Fruit fly (Drosophila melanogaster) whole organism, prepupa: ENCODE measurements around the gene CG1575.

Experiments used
- Blimp-1 ChIP-seq: fragments of 200-800 bp; sonication (Bioruptor generic); optimal IDR thresholded peaks from 3 replicates; lab custom pipeline; 2017; ENCODE audit warnings: missing biosample characterization, missing genetic modification characterization, mild to moderate bottlenecking, moderate library complexity, missing genetic modification reagents
- CG10631 ChIP-seq: fragments of 200-800 bp; sonication (Bioruptor generic); optimal IDR thresholded peaks from 2 replicates; lab custom pipeline; 2016; ENCODE audit warnings: missing biosample characterization, missing genetic modification characterization
- CG10669 ChIP-seq: fragments of 200-800 bp; sonication (Bioruptor generic); optimal IDR thresholded peaks from 3 replicates; lab custom pipeline; 2018; ENCODE audit warnings: missing biosample characterization, mild to moderate bottlenecking, missing genetic modification characterization, moderate library complexity
- CG11294 ChIP-seq: fragments of 200-800 bp; sonication (Bioruptor generic); IDR thresholded peaks from 2 replicates; pipeline ENCODE4 v1.3.6; 2022; ENCODE audit warnings: missing biosample characterization, missing genetic modification characterization
- CG11762 ChIP-seq: fragments of 200-800 bp; sonication (Bioruptor generic); optimal IDR thresholded peaks from 3 replicates; lab custom pipeline; 2016; ENCODE audit warnings: missing biosample characterization, missing genetic modification characterization; ENCODE audit not compliant: insufficient read depth
- CG15336 ChIP-seq: fragments of 200-800 bp; sonication (Bioruptor generic); IDR thresholded peaks from 2 replicates; pipeline ENCODE4 v1.3.6; 2022; ENCODE audit warnings: missing biosample characterization, missing genetic modification characterization
- CG1621 ChIP-seq: fragments of 200-800 bp; sonication (Bioruptor generic); optimal IDR thresholded peaks from 3 replicates; lab custom pipeline; 2018; ENCODE audit warnings: missing biosample characterization, mild to moderate bottlenecking, missing genetic modification characterization
- CG3032 ChIP-seq: fragments of 200-800 bp; optimal IDR thresholded peaks from 2 replicates; lab custom pipeline; 2019; ENCODE audit warnings: missing biosample characterization, mild to moderate bottlenecking, missing genetic modification characterization, moderate library complexity
- CG31627 ChIP-seq: fragments of 200-800 bp; sonication (Bioruptor generic); optimal IDR thresholded peaks from 3 replicates; lab custom pipeline; 2016; ENCODE audit warnings: missing biosample characterization, missing genetic modification characterization
- CG32006 ChIP-seq: fragments of 200-800 bp; sonication (Bioruptor generic); optimal IDR thresholded peaks from 3 replicates; lab custom pipeline; 2017; ENCODE audit warnings: missing biosample characterization, mild to moderate bottlenecking, missing genetic modification characterization
- CG34406 ChIP-seq: fragments of 200-800 bp; sonication (Bioruptor generic); optimal IDR thresholded peaks from 3 replicates; lab custom pipeline; 2016; ENCODE audit warnings: missing biosample characterization, missing genetic modification characterization
- CG3919 ChIP-seq: fragments of 200-800 bp; sonication (Bioruptor generic); optimal IDR thresholded peaks from 3 replicates; lab custom pipeline; 2016; ENCODE audit warnings: missing biosample characterization, missing genetic modification characterization
- CG6163 ChIP-seq: fragments of 200-800 bp; sonication (Bioruptor generic); IDR thresholded peaks from 3 replicates; pipeline ENCODE4 v1.3.6; 2022; ENCODE audit warnings: missing biosample characterization, missing genetic modification characterization
- CG6276 ChIP-seq: fragments of 200-800 bp; sonication (Bioruptor generic); optimal IDR thresholded peaks from 2 replicates; lab custom pipeline; 2017; ENCODE audit warnings: missing biosample characterization, mild to moderate bottlenecking, missing genetic modification characterization
- CG6792 ChIP-seq: fragments of 200-800 bp; sonication (Bioruptor generic); optimal IDR thresholded peaks from 3 replicates; lab custom pipeline; 2016; ENCODE audit warnings: missing biosample characterization, missing genetic modification characterization
- CG6808 ChIP-seq: fragments of 200-800 bp; sonication (Bioruptor generic); optimal IDR thresholded peaks from 3 replicates; lab custom pipeline; 2017; ENCODE audit warnings: missing biosample characterization, missing genetic modification characterization, mild to moderate bottlenecking, moderate library complexity, missing genetic modification reagents
- CG6854 ChIP-seq: fragments of 200-800 bp; sonication (Bioruptor generic); optimal IDR thresholded peaks from 2 replicates; lab custom pipeline; 2017; ENCODE audit warnings: missing biosample characterization, mild to moderate bottlenecking, missing genetic modification characterization
- CG7368 ChIP-seq: fragments of 200-800 bp; sonication (Bioruptor generic); optimal IDR thresholded peaks from 3 replicates; lab custom pipeline; 2016; ENCODE audit warnings: missing biosample characterization, missing genetic modification characterization
- CG8119 ChIP-seq: fragments of 200-800 bp; sonication (Bioruptor generic); IDR thresholded peaks from 3 replicates; pipeline ENCODE4 v1.3.6; 2022; ENCODE audit warnings: missing biosample characterization, missing genetic modification characterization
- CG8319 ChIP-seq: fragments of 200-800 bp; sonication (Bioruptor generic); optimal IDR thresholded peaks from 3 replicates; lab custom pipeline; 2016; ENCODE audit warnings: missing biosample characterization, missing genetic modification characterization
- Eip75B ChIP-seq: fragments of 200-800 bp; sonication (Bioruptor generic); optimal IDR thresholded peaks from 3 replicates; lab custom pipeline; 2016; ENCODE audit warnings: missing biosample characterization, missing genetic modification characterization
- Eip78C ChIP-seq: fragments of 200-800 bp; sonication (Bioruptor generic); peaks from one replicate; lab custom pipeline; 2016; ENCODE audit warnings: missing biosample characterization, missing genetic modification characterization
- Ets21C ChIP-seq: fragments of 200-800 bp; sonication (Bioruptor generic); optimal IDR thresholded peaks from 3 replicates; lab custom pipeline; 2016; ENCODE audit warnings: missing biosample characterization, missing genetic modification characterization
- Ets96B ChIP-seq: fragments of 200-800 bp; optimal IDR thresholded peaks from 2 replicates; lab custom pipeline; 2019; ENCODE audit warnings: missing biosample characterization, mild to moderate bottlenecking, missing genetic modification characterization, moderate library complexity
- Gug ChIP-seq: fragments of 200-800 bp; sonication (Bioruptor generic); IDR thresholded peaks from 2 replicates; pipeline ENCODE4 v1.3.6; 2022; ENCODE audit warnings: missing biosample characterization, missing genetic modification characterization
- Hr38 ChIP-seq: sonication (Bioruptor generic); optimal IDR thresholded peaks from 2 replicates; lab custom pipeline; 2016; ENCODE audit warnings: missing biosample characterization, missing genetic modification characterization
- Hr39 ChIP-seq: fragments of 200-800 bp; sonication (Bioruptor generic); optimal IDR thresholded peaks from 2 replicates; lab custom pipeline; 2016; ENCODE audit warnings: missing biosample characterization, missing genetic modification characterization
- Hr4 ChIP-seq: fragments of 200-800 bp; sonication (Bioruptor generic); optimal IDR thresholded peaks from 3 replicates; lab custom pipeline; 2016; ENCODE audit warnings: missing biosample characterization, missing genetic modification characterization
- Lpt ChIP-seq: fragments of 200-800 bp; sonication (Bioruptor generic); optimal IDR thresholded peaks from 3 replicates; lab custom pipeline; 2016; ENCODE audit warnings: missing biosample characterization, missing genetic modification characterization
- Met ChIP-seq: fragments of 200-800 bp; sonication (Bioruptor generic); optimal IDR thresholded peaks from 3 replicates; lab custom pipeline; 2016; ENCODE audit warnings: missing biosample characterization, missing genetic modification characterization
- OdsH ChIP-seq: fragments of 200-800 bp; sonication (Bioruptor generic); optimal IDR thresholded peaks from 3 replicates; lab custom pipeline; 2016; ENCODE audit warnings: missing biosample characterization, missing genetic modification characterization
- Smox ChIP-seq: fragments of 200-800 bp; sonication (Bioruptor generic); optimal IDR thresholded peaks from 3 replicates; lab custom pipeline; 2016; ENCODE audit warnings: missing biosample characterization, missing genetic modification characterization
- Sox102F ChIP-seq: fragments of 200-800 bp; sonication (Bioruptor generic); optimal IDR thresholded peaks from 2 replicates; lab custom pipeline; 2016; ENCODE audit warnings: missing biosample characterization, mild to moderate bottlenecking, missing genetic modification characterization
- Sox14 ChIP-seq: fragments of 200-800 bp; sonication (Bioruptor generic); optimal IDR thresholded peaks from 3 replicates; lab custom pipeline; 2016; ENCODE audit warnings: missing biosample characterization, missing genetic modification characterization
- Sox15 ChIP-seq: fragments of 200-800 bp; sonication (Bioruptor generic); optimal IDR thresholded peaks from 3 replicates; lab custom pipeline; 2016; ENCODE audit warnings: missing biosample characterization, missing genetic modification characterization
- achi ChIP-seq: fragments of 200-800 bp; sonication (Bioruptor generic); optimal IDR thresholded peaks from 3 replicates; lab custom pipeline; 2016; ENCODE audit warnings: missing biosample characterization, missing genetic modification characterization
- cyc ChIP-seq: fragments of 200-800 bp; sonication (Bioruptor generic); optimal IDR thresholded peaks from 3 replicates; lab custom pipeline; 2016; ENCODE audit warnings: missing biosample characterization, missing genetic modification characterization
- dac ChIP-seq: fragments of 200-800 bp; sonication (Bioruptor generic); optimal IDR thresholded peaks from 2 replicates; lab custom pipeline; 2017; ENCODE audit warnings: missing biosample characterization, mild to moderate bottlenecking, missing genetic modification characterization
- dsx ChIP-seq: fragments of 200-800 bp; optimal IDR thresholded peaks from 3 replicates; lab custom pipeline; 2019; ENCODE audit warnings: missing biosample characterization, mild to moderate bottlenecking, missing genetic modification characterization, moderate library complexity; ENCODE audit not compliant: poor library complexity, severe bottlenecking
- eg ChIP-seq: fragments of 200-800 bp; sonication (Bioruptor generic); IDR thresholded peaks from 3 replicates; pipeline ENCODE4 v1.3.6; 2022; ENCODE audit warnings: missing biosample characterization, missing genetic modification characterization
- esn ChIP-seq: fragments of 200-800 bp; sonication (Bioruptor generic); optimal IDR thresholded peaks from 2 replicates; lab custom pipeline; 2016; ENCODE audit warnings: missing biosample characterization, mild to moderate bottlenecking, missing genetic modification characterization, moderate library complexity
- fd85E ChIP-seq: fragments of 200-800 bp; sonication (Bioruptor generic); optimal IDR thresholded peaks from 3 replicates; lab custom pipeline; 2016; ENCODE audit warnings: missing biosample characterization, missing genetic modification characterization
- fkh ChIP-seq: fragments of 200-800 bp; sonication (Bioruptor generic); optimal IDR thresholded peaks from 3 replicates; lab custom pipeline; 2017; ENCODE audit warnings: missing biosample characterization, mild to moderate bottlenecking, missing genetic modification characterization, moderate library complexity
- lz ChIP-seq: fragments of 200-800 bp; sonication (Bioruptor generic); optimal IDR thresholded peaks from 3 replicates; lab custom pipeline; 2016; ENCODE audit warnings: missing biosample characterization, missing genetic modification characterization
- pdm3 ChIP-seq: fragments of 200-800 bp; sonication (Bioruptor generic); optimal IDR thresholded peaks from 3 replicates; lab custom pipeline; 2016; ENCODE audit warnings: missing biosample characterization, missing genetic modification characterization
- salr ChIP-seq, 2 experiments: fragments of 200-800 bp; sonication (Bioruptor generic); optimal IDR thresholded peaks; 3 replicates each; lab custom pipeline; 2016 to 2018; ENCODE audit warnings: missing biosample characterization in 2 of 2, missing genetic modification characterization in 2 of 2, mild to moderate bottlenecking in 1 of 2
- spab ChIP-seq: fragments of 200-800 bp; sonication (Bioruptor generic); optimal IDR thresholded peaks from 2 replicates; lab custom pipeline; 2017; ENCODE audit warnings: missing biosample characterization, mild to moderate bottlenecking, missing genetic modification characterization, missing genetic modification reagents
- ss ChIP-seq, 2 experiments: fragments of 200-800 bp; sonication (Bioruptor generic); optimal IDR thresholded peaks; 2 replicates in 1 of 2; 3 replicates in 1 of 2; lab custom pipeline; 2017 to 2018; ENCODE audit warnings: mild to moderate bottlenecking in 2 of 2, missing biosample characterization in 2 of 2, missing genetic modification characterization in 2 of 2, moderate library complexity in 1 of 2
- svp ChIP-seq: fragments of 200-800 bp; sonication (Bioruptor generic); peaks from one replicate; lab custom pipeline; 2016; ENCODE audit warnings: missing biosample characterization, missing genetic modification characterization
- topi ChIP-seq: fragments of 200-800 bp; sonication (Bioruptor generic); optimal IDR thresholded peaks from 3 replicates; lab custom pipeline; 2016; ENCODE audit warnings: missing biosample characterization, missing genetic modification characterization

CG1575 gene

DNA sequence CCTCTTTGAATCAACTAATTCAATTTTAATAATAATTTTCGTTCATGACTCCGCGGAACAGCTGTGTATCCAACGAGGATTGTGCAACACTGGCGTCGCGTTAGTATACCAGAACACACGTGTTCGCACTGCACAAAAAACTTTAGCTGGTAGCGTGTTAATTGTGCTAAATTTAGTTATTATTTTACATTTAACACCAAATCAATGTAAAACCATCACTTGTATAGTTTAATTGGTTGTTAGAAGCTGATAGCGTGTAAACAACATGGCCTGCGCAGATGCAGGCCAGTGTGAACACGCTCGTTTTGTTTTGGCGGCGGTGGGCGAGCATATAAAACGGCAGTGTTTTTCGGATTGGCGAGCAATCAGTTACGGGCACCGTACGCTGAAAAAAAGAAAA, 40.5 kb downstream of the CG1575 start, which contains the start of the genes Traf6 and GIIIspla2 (continued):
- TF ChIP-seq Sox102F (GFP tag; lab: Kevin White, UChicago) (no peak), Smox (no peak), CG3919 (no peak)

DNA sequence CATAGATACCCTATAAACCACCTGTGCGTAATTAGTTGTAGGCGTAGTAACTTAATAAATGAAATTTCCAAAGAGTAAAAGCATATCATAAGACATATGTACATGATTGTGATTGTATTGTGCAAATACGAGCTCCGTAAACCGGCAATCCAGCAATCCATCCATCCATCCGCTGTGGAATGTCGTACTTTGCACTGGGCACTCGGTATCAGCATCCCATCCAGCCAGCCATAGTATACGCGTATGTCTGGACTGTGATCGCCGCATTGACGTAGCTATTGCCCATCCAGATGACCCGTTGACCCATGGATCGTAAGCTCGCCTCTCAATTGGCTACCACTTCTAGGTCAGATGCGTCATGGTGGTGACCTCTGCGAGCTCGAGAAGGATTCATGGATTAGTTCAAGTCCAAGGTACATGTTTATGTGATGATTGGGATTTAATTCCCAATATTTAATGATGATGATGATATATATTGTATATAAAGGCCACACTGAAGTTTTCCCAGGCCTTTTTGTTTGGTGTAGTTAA, 42.2 kb downstream of the CG1575 start:
- TF ChIP-seq Eip78C (GFP tag; lab: Kevin White, UChicago) (peak; percentile 40), svp (GFP tag; lab: Kevin White, UChicago) (peak; percentile 98), CG15336 (peak; percentile 55; the same call in 1 of the 2 replicates), CG8319 (GFP tag; lab: Kevin White, UChicago) (no peak), CG6163 (GFP tag; lab: Robert Waterston, UW) (no peak), fd85E (no peak), Hr4 (GFP tag; lab: Kevin White, UChicago) (no peak), CG3919 (peak; percentile 21), CG32006 (GFP tag; lab: Kevin White, UChicago) (no peak), CG8119 (GFP tag; lab: Robert Waterston, UW) (peak; percentile 41; the same call in 1 of the 3 replicates), pdm3 (GFP tag; lab: Kevin White, UChicago) (no peak), CG7368 (GFP tag; lab: Kevin White, UChicago) (no peak), Sox14 (GFP tag; lab: Kevin White, UChicago) (no peak), CG6276 (peak; percentile 82), CG6854 (GFP tag; lab: Kevin White, UChicago) (peak; percentile 60), Met (GFP tag; lab: Kevin White, UChicago) (no peak), topi (GFP tag; lab: Kevin White, UChicago) (no peak), ss (GFP tag; optimal IDR thresholded peaks at IDR 0.05; lab: Kevin White, UChicago) (peak; percentile 85 to 87), fkh (no peak), salr (GFP tag; optimal IDR thresholded peaks at IDR 0.05; lab: Kevin White, UChicago) (peak in 1 of 2 experiments; percentile 4), CG6792 (GFP tag; lab: Kevin White, UChicago) (no peak), Lpt (no peak), Smox (no peak), Blimp-1 (GFP tag; lab: Kevin White, UChicago) (no peak), Sox15 (GFP tag; lab: Kevin White, UChicago) (no peak), cyc (GFP tag; lab: Kevin White, UChicago) (no peak), Eip75B (no peak), lz (GFP tag; lab: Kevin White, UChicago) (no peak), esn (GFP tag; lab: Kevin White, UChicago) (no peak), Sox102F (GFP tag; lab: Kevin White, UChicago) (no peak), eg (GFP tag; lab: Robert Waterston, UW) (peak; percentile 24; the same call in 1 of the 3 replicates), Gug (GFP tag; lab: Robert Waterston, UW) (no peak), dsx (GFP tag; lab: Kevin White, UChicago) (peak; percentile 28), CG10669 (GFP tag; lab: Kevin White, UChicago) (peak; percentile 6), CG11294 (GFP tag; lab: Robert Waterston, UW) (no peak), Ets21C (GFP tag; lab: Kevin White, UChicago) (no peak), spab (GFP tag; lab: Kevin White, UChicago) (peak; percentile 48), CG31627 (no peak), Ets96B (tag; lab: Kevin White, UChicago) (no peak), Hr38 (GFP tag; lab: Kevin White, UChicago) (no peak), CG1621 (tag; lab: Kevin White, UChicago) (peak; percentile 56), Hr39 (GFP tag; lab: Kevin White, UChicago) (no peak), CG3032 (no peak), OdsH (GFP tag; lab: Kevin White, UChicago) (no peak), CG11762 (no peak), achi (GFP tag; lab: Kevin White, UChicago) (no peak), CG10631 (GFP tag; lab: Kevin White, UChicago) (no peak), CG34406 (GFP tag; lab: Kevin White, UChicago) (no peak), dac (GFP tag; lab: Kevin White, UChicago) (no peak), CG6808 (peak; percentile 81)
